Worm (Caenorhabditis elegans): ENCODE data around the gene F21C10.6.

F21C10.6 gene

ce11 chrV:9078815-9079525, 45.3 kb upstream of the F21C10.6 start (continued):
- no peak for TF ChIP-seq attf-3 (GFP tag; conservative IDR thresholded peaks at IDR 0.05)
- TF ChIP-seq nfyb-1 (GFP tag; IDR thresholded peaks at IDR 0.05), result no peak
- TF ChIP-seq bed-2 (GFP tag; IDR thresholded peaks at IDR 0.05), result no peak
- no peak for TF ChIP-seq zfh-2 (GFP tag; conservative IDR thresholded peaks at IDR 0.05)
- TF ChIP-seq ceh-79 (tag; optimal IDR thresholded peaks at IDR 0.05), result no peak
- peak; percentile 49; the same call in 1 of the 2 replicates for TF ChIP-seq dox-1 (GFP tag; IDR thresholded peaks at IDR 0.05)
- no peak for TF ChIP-seq snpc-3.4 (tag; optimal IDR thresholded peaks at IDR 0.05)
- peak in 1 of 2 experiments; percentile 31 for TF ChIP-seq let-607 (tag; optimal IDR thresholded peaks at IDR 0.05)
- no peak for TF ChIP-seq rpc-1 (optimal IDR thresholded peaks at IDR 0.05)
- no peak for TF ChIP-seq rpc-1 (tag; optimal IDR thresholded peaks at IDR 0.05)
- no peak for TF ChIP-seq repo-1 (tag; optimal IDR thresholded peaks at IDR 0.05)
- TF ChIP-seq dpl-1 (GFP tag; optimal IDR thresholded peaks at IDR 0.05), result no peak
- TF ChIP-seq hlh-26 (GFP tag; conservative IDR thresholded peaks at IDR 0.05), result no peak
- no peak for TF ChIP-seq mel-28 (tag; optimal IDR thresholded peaks at IDR 0.05; ENCODE audit: borderline replicate concordance)
- TF ChIP-seq sptf-2 (GFP tag; optimal IDR thresholded peaks at IDR 0.05), result no peak
- no peak for TF ChIP-seq snpc-4 (GFP tag; optimal IDR thresholded peaks at IDR 0.05)
- peak in 1 of 4 experiments; percentile 1 for TF ChIP-seq snpc-4 (tag; optimal IDR thresholded peaks at IDR 0.05)
- TF ChIP-seq lsy-27 (tag; optimal IDR thresholded peaks at IDR 0.05; ENCODE audit: borderline replicate concordance, insufficient read depth), result no peak
- no peak for TF ChIP-seq nhr-120 (GFP tag; IDR thresholded peaks at IDR 0.05)
- TF ChIP-seq madf-3 (GFP tag; IDR thresholded peaks at IDR 0.05), result no peak

DNA sequence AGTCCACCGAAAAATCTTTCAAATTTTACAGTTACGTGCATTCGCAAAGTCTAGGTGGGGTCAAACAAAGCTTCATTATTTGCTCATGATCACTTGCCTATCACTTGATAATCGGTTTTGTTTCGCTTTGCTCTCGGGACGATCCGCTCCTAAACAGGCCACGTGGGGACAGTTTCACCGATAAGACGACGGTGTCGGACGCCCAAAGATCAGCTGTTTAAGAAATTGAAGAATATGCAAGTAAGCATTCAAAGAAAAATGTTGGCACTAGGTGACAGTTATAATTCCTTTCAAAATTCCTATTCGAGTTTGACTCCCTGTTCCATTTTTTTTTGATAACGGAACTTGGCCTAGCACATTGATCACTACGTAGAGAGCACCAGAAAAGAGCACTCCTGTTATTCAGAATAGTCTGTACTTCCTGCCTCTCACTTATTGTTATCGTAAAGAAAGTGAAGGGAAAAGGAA, 44.3 kb upstream of the F21C10.6 start:
- TF ChIP-seq rpc-1 (optimal IDR thresholded peaks at IDR 0.05) (no peak), rpc-1 (tag; optimal IDR thresholded peaks at IDR 0.05) (no peak), Y79H2A.3 (GFP tag; conservative IDR thresholded peaks at IDR 0.05) (no peak), T07F8.4 (tag; optimal IDR thresholded peaks at IDR 0.05) (no peak), T26A5.8 (tag; optimal IDR thresholded peaks at IDR 0.05) (no peak), ceh-100 (GFP tag; IDR thresholded peaks at IDR 0.05) (no peak), let-607 (tag; optimal IDR thresholded peaks at IDR 0.05) (peak; percentile 53 to 74), snpc-3.4 (tag; optimal IDR thresholded peaks at IDR 0.05) (no peak), fkh-3 (tag; optimal IDR thresholded peaks at IDR 0.05) (no peak), nhr-120 (GFP tag; IDR thresholded peaks at IDR 0.05) (no peak), bed-2 (GFP tag; IDR thresholded peaks at IDR 0.05) (no peak), cebp-1 (GFP tag; IDR thresholded peaks at IDR 0.05) (peak; percentile 22; the same call in 1 of the 2 replicates), cebp-1 (tag; optimal IDR thresholded peaks at IDR 0.05) (peak; percentile 68), F33H1.4 (GFP tag; IDR thresholded peaks at IDR 0.05) (no peak), xnd-1 (tag; optimal IDR thresholded peaks at IDR 0.05) (no peak), F57C9.4 (tag; optimal IDR thresholded peaks at IDR 0.05) (no peak), ccch-3 (GFP tag; optimal IDR thresholded peaks at IDR 0.05) (no peak), lin-54 (GFP tag; optimal IDR thresholded peaks at IDR 0.05) (peak; percentile 40), F39B2.1 (GFP tag; IDR thresholded peaks at IDR 0.05) (no peak), F52B5.7 (tag; optimal IDR thresholded peaks at IDR 0.05) (no peak), ztf-22 (GFP tag; optimal IDR thresholded peaks at IDR 0.05) (peak; percentile 87), hlh-26 (GFP tag; conservative IDR thresholded peaks at IDR 0.05) (no peak), mel-28 (tag; optimal IDR thresholded peaks at IDR 0.05; ENCODE audit: borderline replicate concordance) (no peak), tbp1 (GFP tag; optimal IDR thresholded peaks at IDR 0.05) (peak; percentile 31), lir-1 (GFP tag; conservative IDR thresholded peaks at IDR 0.05) (no peak), him-1 (tag; optimal IDR thresholded peaks at IDR 0.05) (no peak), cebp-2 (GFP tag; IDR thresholded peaks at IDR 0.05) (no peak), tbx-9 (tag; optimal IDR thresholded peaks at IDR 0.05; ENCODE audit: borderline replicate concordance) (no peak), Y56A3A.18 (GFP tag; IDR thresholded peaks at IDR 0.05) (no peak), dpl-1 (GFP tag; optimal IDR thresholded peaks at IDR 0.05) (no peak), Y95B8A.8 (GFP tag; IDR thresholded peaks at IDR 0.05) (0 out of 2 replicates have a peak, but pooled peaks have one; percentile 36), lsy-27 (tag; optimal IDR thresholded peaks at IDR 0.05; ENCODE audit: borderline replicate concordance, insufficient read depth) (no peak), ZK185.1 (tag; optimal IDR thresholded peaks at IDR 0.05; ENCODE audit: poor library complexity, severe bottlenecking) (peak; percentile 19), nfyb-1 (GFP tag; IDR thresholded peaks at IDR 0.05) (peak; percentile 60), let-526 (GFP tag; IDR thresholded peaks at IDR 0.05) (peak; percentile 4; the same call in 1 of the 2 replicates), K12H6.12 (tag; optimal IDR thresholded peaks at IDR 0.05) (no peak)
